Worm (Caenorhabditis elegans) whole organism, L2 larva: ENCODE results near the gene T19E7.6.

Source experiments
- C34F6.9 ChIP-seq: fragments of 150-350 bp; optimal IDR thresholded peaks from 2 replicates; lab custom pipeline; 2014; ENCODE audit warnings: missing biosample characterization, missing genetic modification characterization
- F13H6.1 ChIP-seq: sonication (generic microtip); optimal IDR thresholded peaks from 2 replicates; lab custom pipeline; 2016; ENCODE audit warnings: missing genetic modification characterization, missing compliant biosample characterization
- R02D3.7 ChIP-seq: fragments of 150-350 bp; optimal IDR thresholded peaks from 2 replicates; lab custom pipeline; 2014; ENCODE audit warnings: missing biosample characterization, missing genetic modification characterization
- Y55F3AM.14 ChIP-seq: fragments of 200-800 bp; sonication (Bioruptor generic); optimal IDR thresholded peaks from 2 replicates; lab custom pipeline; 2018; ENCODE audit warnings: mild to moderate bottlenecking, missing genetic modification characterization, missing compliant biosample characterization
- ZK546.5 ChIP-seq: sonication (generic microtip); optimal IDR thresholded peaks from 2 replicates; lab custom pipeline; 2017; ENCODE audit warnings: missing biosample characterization, missing genetic modification characterization
- alr-1 ChIP-seq: fragments of 150-350 bp; optimal IDR thresholded peaks from 2 replicates; lab custom pipeline; 2014; ENCODE audit warnings: missing biosample characterization, missing genetic modification characterization
- aly-2 ChIP-seq: fragments of 150-350 bp; optimal IDR thresholded peaks from 2 replicates; lab custom pipeline; 2014; ENCODE audit warnings: missing biosample characterization, missing genetic modification characterization
- ama-1 ChIP-seq: fragments of 150-350 bp; optimal IDR thresholded peaks from 2 replicates; lab custom pipeline; 2018; ENCODE audit warnings: inconsistent platforms
- blmp-1 ChIP-seq: sonication (generic microtip); optimal IDR thresholded peaks from 2 replicates; lab custom pipeline; 2017; ENCODE audit warnings: missing genetic modification characterization, mild to moderate bottlenecking, missing compliant biosample characterization, antibody characterized with exemption, moderate library complexity; ENCODE audit not compliant: insufficient read depth
- ceh-82 ChIP-seq: fragments of 150-350 bp; optimal IDR thresholded peaks from 2 replicates; lab custom pipeline; 2014; ENCODE audit warnings: missing biosample characterization, missing genetic modification characterization
- crh-2 ChIP-seq: sonication (generic microtip); optimal IDR thresholded peaks from 2 replicates; lab custom pipeline; 2017; ENCODE audit warnings: missing biosample characterization, missing genetic modification characterization
- dmd-4 ChIP-seq: sonication (generic microtip); optimal IDR thresholded peaks from 2 replicates; lab custom pipeline; 2017; ENCODE audit warnings: missing biosample characterization, missing genetic modification characterization
- egl-27 ChIP-seq: sonication (generic microtip); optimal IDR thresholded peaks from 3 replicates; lab custom pipeline; 2017; ENCODE audit warnings: missing biosample characterization, missing genetic modification reagents, missing genetic modification characterization
- elt-1 ChIP-seq: fragments of 150-350 bp; optimal IDR thresholded peaks from 2 replicates; lab custom pipeline; 2014; ENCODE audit warnings: missing biosample characterization, missing genetic modification characterization
- elt-3 ChIP-seq: sonication (generic microtip); optimal IDR thresholded peaks from 2 replicates; lab custom pipeline; 2017; ENCODE audit warnings: missing biosample characterization, missing genetic modification characterization
- fos-1 ChIP-seq: fragments of 150-350 bp; optimal IDR thresholded peaks from 2 replicates; lab custom pipeline; 2014; ENCODE audit warnings: missing biosample characterization, missing genetic modification characterization
- gmeb-1 ChIP-seq: fragments of 150-350 bp; optimal IDR thresholded peaks from 2 replicates; lab custom pipeline; 2014; ENCODE audit warnings: missing biosample characterization, missing genetic modification characterization
- lin-11 ChIP-seq: fragments of 150-350 bp; sonication (generic microtip); optimal IDR thresholded peaks from 2 replicates; lab custom pipeline; 2014; ENCODE audit warnings: missing biosample characterization, missing genetic modification characterization, inconsistent platforms, mixed read lengths
- lin-13 ChIP-seq: fragments of 150-350 bp; optimal IDR thresholded peaks from 2 replicates; lab custom pipeline; 2014; ENCODE audit warnings: missing biosample characterization, missing genetic modification reagents, missing genetic modification characterization
- lin-39 ChIP-seq: fragments of 150-350 bp; optimal IDR thresholded peaks from 2 replicates; lab custom pipeline; 2014; ENCODE audit warnings: missing biosample characterization, missing genetic modification reagents, missing genetic modification characterization
- lsy-2 ChIP-seq, 2 experiments: fragments of 150-350 bp in 1 of 2; sonication (generic microtip) in 1 of 2; optimal IDR thresholded peaks; 2 replicates each; lab custom pipeline; 2014 to 2017; ENCODE audit warnings: missing biosample characterization in 2 of 2, missing genetic modification characterization in 2 of 2
- mab-5 ChIP-seq: fragments of 150-350 bp; optimal IDR thresholded peaks from 2 replicates; lab custom pipeline; 2014; ENCODE audit warnings: missing biosample characterization, missing genetic modification characterization
- mbf-1 ChIP-seq: sonication (generic microtip); optimal IDR thresholded peaks from 2 replicates; lab custom pipeline; 2017; ENCODE audit warnings: missing biosample characterization, missing genetic modification characterization
- mdl-1 ChIP-seq, 2 experiments: fragments of 150-350 bp in 1 of 2; sonication (generic microtip) in 1 of 2; optimal IDR thresholded peaks; 2 replicates each; lab custom pipeline; 2017; ENCODE audit warnings: missing biosample characterization in 2 of 2, missing genetic modification characterization in 2 of 2
- nhr-10 ChIP-seq: sonication (generic microtip); optimal IDR thresholded peaks from 2 replicates; lab custom pipeline; 2017; ENCODE audit warnings: missing biosample characterization, missing genetic modification characterization
- nhr-11 ChIP-seq: fragments of 150-350 bp; optimal IDR thresholded peaks from 2 replicates; lab custom pipeline; 2014; ENCODE audit warnings: missing biosample characterization, missing genetic modification characterization
- nhr-12 ChIP-seq: fragments of 150-350 bp; optimal IDR thresholded peaks from 2 replicates; lab custom pipeline; 2014; ENCODE audit warnings: missing biosample characterization, missing genetic modification characterization
- nhr-129 ChIP-seq: fragments of 150-350 bp; optimal IDR thresholded peaks from 2 replicates; lab custom pipeline; 2014; ENCODE audit warnings: missing biosample characterization, missing genetic modification characterization
- nhr-21 ChIP-seq: fragments of 150-350 bp; optimal IDR thresholded peaks from 2 replicates; lab custom pipeline; 2014; ENCODE audit warnings: missing biosample characterization, missing genetic modification characterization
- nhr-23 ChIP-seq: fragments of 150-350 bp; optimal IDR thresholded peaks from 2 replicates; lab custom pipeline; 2014; ENCODE audit warnings: missing biosample characterization, missing genetic modification reagents, missing genetic modification characterization
- nhr-237 ChIP-seq: fragments of 150-350 bp; optimal IDR thresholded peaks from 2 replicates; lab custom pipeline; 2014; ENCODE audit warnings: missing biosample characterization, missing genetic modification characterization
- nhr-6 ChIP-seq: fragments of 150-350 bp; optimal IDR thresholded peaks from 2 replicates; lab custom pipeline; 2014; ENCODE audit warnings: missing biosample characterization, missing genetic modification characterization
- nhr-77 ChIP-seq: fragments of 150-350 bp; optimal IDR thresholded peaks from 2 replicates; lab custom pipeline; 2014; ENCODE audit warnings: missing biosample characterization, missing genetic modification characterization
- peb-1 ChIP-seq: fragments of 150-350 bp; optimal IDR thresholded peaks from 2 replicates; lab custom pipeline; 2014; ENCODE audit warnings: missing biosample characterization, missing genetic modification characterization
- sem-4 ChIP-seq: fragments of 150-350 bp; optimal IDR thresholded peaks from 2 replicates; lab custom pipeline; 2014; ENCODE audit warnings: missing biosample characterization, missing genetic modification reagents, missing genetic modification characterization
- skn-1 ChIP-seq: sonication (generic microtip); optimal IDR thresholded peaks from 2 replicates; lab custom pipeline; 2017; ENCODE audit warnings: missing biosample characterization, missing genetic modification characterization
- sma-3 ChIP-seq: sonication (generic microtip); optimal IDR thresholded peaks from 2 replicates; lab custom pipeline; 2016; ENCODE audit warnings: missing genetic modification reagents, missing genetic modification characterization, missing compliant biosample characterization
- sma-9 ChIP-seq, 2 experiments: fragments of 150-350 bp in 1 of 2; sonication (generic microtip) in 1 of 2; optimal IDR thresholded peaks; 2 replicates each; lab custom pipeline; 2014 to 2016; ENCODE audit warnings: missing genetic modification characterization in 2 of 2, mild to moderate bottlenecking in 1 of 2, missing biosample characterization in 1 of 2, missing compliant biosample characterization in 1 of 2, missing genetic modification reagents in 1 of 2, moderate library complexity in 1 of 2
- snpc-4 ChIP-seq: fragments of 150-350 bp; optimal IDR thresholded peaks from 2 replicates; lab custom pipeline; 2014; ENCODE audit warnings: missing biosample characterization, missing genetic modification characterization
- unc-39 ChIP-seq: fragments of 150-350 bp; optimal IDR thresholded peaks from 2 replicates; lab custom pipeline; 2014; ENCODE audit warnings: missing biosample characterization, missing genetic modification characterization
- unc-55 ChIP-seq: fragments of 150-350 bp; sonication (generic microtip); optimal IDR thresholded peaks from 3 replicates; lab custom pipeline; 2014; ENCODE audit warnings: missing biosample characterization, missing genetic modification reagents, missing genetic modification characterization
- unc-62 ChIP-seq: fragments of 150-350 bp; optimal IDR thresholded peaks from 2 replicates; lab custom pipeline; 2014; ENCODE audit warnings: missing biosample characterization, missing genetic modification reagents, missing genetic modification characterization
- zag-1 ChIP-seq: fragments of 150-350 bp; optimal IDR thresholded peaks from 2 replicates; lab custom pipeline; 2014; ENCODE audit warnings: missing biosample characterization, missing genetic modification characterization
- ztf-1 ChIP-seq: fragments of 200-800 bp; sonication (Bioruptor generic); conservative IDR thresholded peaks from 2 replicates; pipeline ENCODE4 v1.3.6; 2022; ENCODE audit warnings: missing genetic modification characterization, missing compliant biosample characterization
- ztf-11 ChIP-seq: sonication (generic microtip); optimal IDR thresholded peaks from 2 replicates; lab custom pipeline; 2017; ENCODE audit warnings: missing biosample characterization, missing genetic modification characterization

T19E7.6 gene

DNA sequence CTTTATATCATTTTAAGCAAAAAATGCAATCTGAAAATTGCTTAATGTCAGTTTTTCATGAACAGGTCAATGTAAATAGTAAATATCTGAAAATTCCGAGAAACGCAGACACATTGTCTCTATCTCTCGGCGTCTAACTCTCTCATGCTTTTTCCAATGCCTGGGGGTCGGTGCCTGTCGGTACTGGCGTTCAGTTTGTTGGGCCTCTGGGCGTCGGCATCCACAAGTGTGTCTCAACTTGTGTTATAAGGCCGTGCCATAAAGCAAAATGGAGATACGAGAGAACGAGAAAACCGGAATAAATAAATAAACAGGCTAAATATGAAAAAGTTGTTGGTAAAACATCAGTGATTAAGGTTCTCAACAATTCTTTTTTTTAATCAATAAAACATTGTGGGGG, 2.1 kb downstream of the T19E7.6 start (continued):
- TF ChIP-seq crh-2 (peak; percentile 10), ztf-1 (GFP tag; lab: Robert Waterston, UW) (no peak), elt-3 (tag; lab: Kevin White, UChicago) (no peak), mdl-1 (tag; optimal IDR thresholded peaks at IDR 0.05; lab: Kevin White, UChicago) (no peak), nhr-6 (no peak), dmd-4 (tag; lab: Kevin White, UChicago) (no peak), mab-5 (tag; lab: Kevin White, UChicago) (no peak), alr-1 (no peak), blmp-1 (tag; lab: Kevin White, UChicago) (no peak), sma-9 (GFP tag; optimal IDR thresholded peaks at IDR 0.05; lab: Kevin White, UChicago) (peak; percentile 49), sma-9 (tag; optimal IDR thresholded peaks at IDR 0.05; lab: Kevin White, UChicago) (no peak), F13H6.1 (tag; lab: Kevin White, UChicago) (peak; percentile 15), nhr-10 (tag; lab: Kevin White, UChicago) (no peak), nhr-12 (tag; lab: Kevin White, UChicago) (no peak), lin-11 (no peak), R02D3.7 (no peak), Y55F3AM.14 (GFP tag; lab: Kevin White, UChicago) (no peak), unc-55 (peak; percentile 14), lin-39 (no peak), elt-1 (tag; lab: Kevin White, UChicago) (no peak), nhr-11 (tag; lab: Kevin White, UChicago) (no peak), nhr-23 (tag; lab: Kevin White, UChicago) (no peak), nhr-237 (no peak), ztf-11 (tag; lab: Kevin White, UChicago) (no peak), nhr-77 (tag; lab: Kevin White, UChicago) (no peak), mbf-1 (no peak)

DNA sequence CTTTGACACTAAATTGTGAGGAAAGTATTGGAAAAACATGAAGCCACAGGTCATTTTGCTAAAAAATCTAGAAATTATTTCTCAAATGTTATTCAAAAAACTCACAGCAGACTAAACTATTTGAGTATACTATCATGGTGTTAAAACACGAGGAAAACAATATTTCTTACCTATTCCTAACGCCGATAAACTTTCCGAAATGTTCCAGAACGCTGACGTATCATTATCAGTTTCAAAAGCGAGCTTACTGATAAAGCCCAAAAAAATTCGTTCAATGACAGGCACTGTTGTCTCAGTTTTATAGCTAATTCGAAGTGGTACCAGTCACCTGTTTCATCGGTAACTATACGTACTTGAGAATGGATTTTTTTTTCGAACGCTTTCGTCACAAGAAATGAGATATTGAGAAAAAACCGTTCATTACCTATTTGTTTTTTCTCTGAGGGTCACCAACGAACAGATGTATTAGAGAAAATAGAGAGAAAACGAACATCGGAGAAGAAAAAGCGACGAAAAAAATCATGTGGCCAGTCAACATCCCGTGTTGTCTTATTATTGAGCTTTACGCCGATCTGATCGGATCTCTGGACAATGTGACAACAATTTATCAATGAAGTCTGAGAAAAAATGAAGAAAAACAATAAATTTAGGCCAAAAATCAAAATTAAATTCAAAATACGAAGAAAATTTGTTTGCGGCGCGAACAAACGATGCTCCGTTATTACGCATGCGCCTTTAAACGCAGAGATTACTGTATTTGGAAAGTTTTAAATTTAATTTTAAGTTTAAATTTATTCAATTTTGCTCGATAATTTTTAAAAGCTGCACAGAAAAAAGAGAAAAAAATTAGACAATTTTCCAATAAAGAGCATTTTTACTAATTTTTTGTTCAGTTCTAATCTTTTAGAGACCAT, 2.9 kb downstream of the T19E7.6 start:
- peak; percentile 82 for TF ChIP-seq skn-1
- peak; percentile 58 for TF ChIP-seq crh-2
- TF ChIP-seq nhr-129 (tag; lab: Kevin White, UChicago) = peak; percentile 19
- TF ChIP-seq elt-1 (tag; lab: Kevin White, UChicago) = no peak
- TF ChIP-seq mab-5 (tag; lab: Kevin White, UChicago) = no peak
- TF ChIP-seq ztf-1 (GFP tag; lab: Robert Waterston, UW) = no peak
- TF ChIP-seq fos-1 = peak; percentile 56
- TF ChIP-seq nhr-21 = no peak
- no peak for TF ChIP-seq gmeb-1 (tag; lab: Kevin White, UChicago)

DNA sequence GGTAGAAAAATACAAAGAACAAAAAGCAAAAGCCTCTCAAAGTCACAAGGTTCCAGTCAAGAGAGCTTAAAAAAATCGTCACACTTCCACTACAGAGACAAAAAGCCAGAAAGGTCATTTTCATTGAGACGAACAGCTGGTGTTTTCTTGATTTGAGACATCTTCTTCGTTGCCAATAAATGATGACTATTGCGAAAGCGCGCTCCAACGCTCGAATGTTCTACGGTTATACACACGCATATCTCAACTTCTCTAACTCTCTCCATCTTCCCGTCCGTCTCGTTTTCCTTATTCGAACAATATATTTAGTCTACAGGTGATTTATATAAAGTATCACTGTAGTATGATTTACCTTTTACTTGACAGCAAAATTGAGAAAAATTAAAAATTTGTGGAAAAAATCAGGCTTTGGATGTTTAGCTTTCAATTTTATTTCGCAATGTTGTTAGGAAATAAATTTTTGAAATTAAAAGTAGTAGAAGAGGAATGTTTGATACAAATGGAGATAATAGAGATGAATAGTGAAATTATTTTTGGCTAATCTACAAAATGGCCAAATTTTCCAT, 3.9 kb downstream of the T19E7.6 start:
- TF ChIP-seq elt-3 (tag; lab: Kevin White, UChicago) (no peak), lsy-2 (tag; optimal IDR thresholded peaks at IDR 0.05; lab: Kevin White, UChicago) (peak in 1 of 2 experiments; percentile 53), mdl-1 (tag; optimal IDR thresholded peaks at IDR 0.05; lab: Kevin White, UChicago) (no peak), nhr-11 (tag; lab: Kevin White, UChicago) (no peak), peb-1 (no peak), nhr-21 (no peak), egl-27 (tag; lab: Kevin White, UChicago) (no peak), nhr-12 (tag; lab: Kevin White, UChicago) (no peak), ama-1 (lab: Kevin White, UChicago) (peak; percentile 25), ztf-1 (GFP tag; lab: Robert Waterston, UW) (no peak), nhr-23 (tag; lab: Kevin White, UChicago) (no peak), gmeb-1 (tag; lab: Kevin White, UChicago) (no peak), nhr-129 (tag; lab: Kevin White, UChicago) (peak; percentile 87), lin-39 (no peak), aly-2 (no peak), C34F6.9 (tag; lab: Kevin White, UChicago) (peak; percentile 76), zag-1 (tag; lab: Kevin White, UChicago) (peak; percentile 4), unc-62 (GFP tag; lab: Kevin White, UChicago) (no peak), sma-3 (no peak), ZK546.5 (tag; lab: Kevin White, UChicago) (no peak), nhr-77 (tag; lab: Kevin White, UChicago) (no peak), lin-13 (GFP tag; lab: Kevin White, UChicago) (peak; percentile 4), mab-5 (tag; lab: Kevin White, UChicago) (peak; percentile 18), nhr-6 (no peak), mbf-1 (no peak), snpc-4 (tag; lab: Kevin White, UChicago) (no peak), blmp-1 (tag; lab: Kevin White, UChicago) (peak; percentile 15), sem-4 (peak; percentile 64), dmd-4 (tag; lab: Kevin White, UChicago) (no peak), nhr-237 (no peak), ztf-11 (tag; lab: Kevin White, UChicago) (no peak), ceh-82 (tag; lab: Kevin White, UChicago) (no peak), R02D3.7 (no peak), elt-1 (tag; lab: Kevin White, UChicago) (no peak), unc-39 (no peak), Y55F3AM.14 (GFP tag; lab: Kevin White, UChicago) (no peak)
